Worm (Caenorhabditis elegans) whole organism, L3 larva: ENCODE measurements around the gene K11E4.6.

Experiments
- ama-1 ChIP-seq: fragments of 150-350 bp; optimal IDR thresholded peaks from 2 replicates; lab custom pipeline; 2018
- ceh-16 ChIP-seq: sonication (generic microtip); optimal IDR thresholded peaks from 2 replicates; lab custom pipeline; 2017; ENCODE audit warnings: missing biosample characterization, missing genetic modification characterization
- ceh-82 ChIP-seq: fragments of 150-350 bp; optimal IDR thresholded peaks from 2 replicates; lab custom pipeline; 2014; ENCODE audit warnings: missing biosample characterization, missing genetic modification characterization
- elt-3 ChIP-seq, 3 experiments: fragments of 150-350 bp in 1 of 3; sonication (generic microtip) in 2 of 3; optimal IDR thresholded peaks; 2 replicates in 2 of 3; 4 replicates in 1 of 3; lab custom pipeline; 2014 to 2017; ENCODE audit warnings: missing biosample characterization in 3 of 3, missing genetic modification characterization in 3 of 3
- fos-1 ChIP-seq: fragments of 150-350 bp; optimal IDR thresholded peaks from 2 replicates; lab custom pipeline; 2014; ENCODE audit warnings: missing biosample characterization, missing genetic modification characterization
- jun-1 ChIP-seq: fragments of 150-350 bp; optimal IDR thresholded peaks from 2 replicates; lab custom pipeline; 2014; ENCODE audit warnings: missing biosample characterization, missing genetic modification reagents, missing genetic modification characterization
- nhr-237 ChIP-seq: fragments of 150-350 bp; optimal IDR thresholded peaks from 2 replicates; lab custom pipeline; 2014; ENCODE audit warnings: missing biosample characterization, missing genetic modification characterization
- nhr-28 ChIP-seq: fragments of 150-350 bp; optimal IDR thresholded peaks from 2 replicates; lab custom pipeline; 2014; ENCODE audit warnings: missing biosample characterization, missing genetic modification characterization
- pha-4 ChIP-seq: fragments of 150-350 bp; optimal IDR thresholded peaks from 2 replicates; lab custom pipeline; 2014; ENCODE audit warnings: missing biosample characterization, missing genetic modification reagents, missing genetic modification characterization
- skn-1 ChIP-seq: fragments of 150-350 bp; optimal IDR thresholded peaks from 2 replicates; lab custom pipeline; 2014; ENCODE audit warnings: missing biosample characterization, missing genetic modification characterization
- unc-39 ChIP-seq: sonication (generic microtip); optimal IDR thresholded peaks from 4 replicates; lab custom pipeline; 2017; ENCODE audit warnings: missing biosample characterization, missing genetic modification characterization
- zag-1 ChIP-seq: fragments of 150-350 bp; optimal IDR thresholded peaks from 2 replicates; lab custom pipeline; 2014; ENCODE audit warnings: missing biosample characterization, missing genetic modification characterization
- ztf-4 ChIP-seq: fragments of 150-350 bp; optimal IDR thresholded peaks from 2 replicates; lab custom pipeline; 2014; ENCODE audit warnings: missing biosample characterization, missing genetic modification characterization

DNA sequence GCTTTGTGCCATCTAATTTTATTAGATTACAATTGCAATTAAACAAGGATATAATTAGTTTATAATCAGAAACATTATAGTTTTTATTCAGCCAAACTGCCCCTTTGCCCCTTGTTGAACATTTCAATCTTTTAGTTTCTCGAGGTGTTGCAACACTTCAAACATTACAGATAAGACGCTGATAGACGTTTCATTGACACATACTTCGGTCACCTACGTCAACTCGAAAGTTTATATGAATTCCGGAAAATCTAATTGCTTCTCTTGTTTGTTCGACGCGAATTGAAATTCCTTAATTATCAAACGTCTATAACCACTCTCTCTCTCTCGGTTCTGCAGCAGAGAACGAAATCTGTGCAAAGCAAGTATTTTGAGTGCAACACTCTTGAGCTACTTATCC, 42.8 kb downstream of the K11E4.6 start:
- no peak for TF ChIP-seq pha-4 (tag; lab: Kevin White, UChicago)
- no peak for TF ChIP-seq ceh-82
- TF ChIP-seq ceh-16: no peak
- no peak for TF ChIP-seq nhr-28
- TF ChIP-seq jun-1 (tag; lab: Kevin White, UChicago): no peak
- TF ChIP-seq skn-1: no peak
- no peak for TF ChIP-seq fos-1 (tag; lab: Kevin White, UChicago)
- TF ChIP-seq unc-39 (tag; lab: Kevin White, UChicago): no peak
- no peak for TF ChIP-seq zag-1 (tag; lab: Kevin White, UChicago)
- no peak for TF ChIP-seq ama-1 (lab: Kevin White, UChicago)
- no peak for TF ChIP-seq elt-3 (tag; optimal IDR thresholded peaks at IDR 0.05; lab: Kevin White, UChicago)
- TF ChIP-seq nhr-237: no peak
- TF ChIP-seq ztf-4: no peak
